Fruit fly (Drosophila melanogaster) whole organism, embryonic: Measurements from ENCODE around the gene CG45207.
A peak's percentile ranks its signal among the peaks of the same experiment; 100 is the strongest.

Experiments used
- Atf6 ChIP-seq: fragments of 200-800 bp; sonication (Bioruptor generic); IDR thresholded peaks from 2 replicates; pipeline ENCODE4 v1.3.6; 2022; ENCODE audit warnings: missing biosample characterization, missing genetic modification characterization
- CG11093 ChIP-seq: fragments of 200-800 bp; sonication (Bioruptor generic); IDR thresholded peaks from 3 replicates; pipeline ENCODE4 v1.3.6; 2022; ENCODE audit warnings: missing biosample characterization, missing genetic modification characterization
- CG12104 ChIP-seq: fragments of 200-800 bp; sonication (Bioruptor generic); optimal IDR thresholded peaks from 3 replicates; lab custom pipeline; 2016; ENCODE audit warnings: missing biosample characterization, missing genetic modification characterization
- CG12219 ChIP-seq: fragments of 200-800 bp; sonication (Bioruptor generic); optimal IDR thresholded peaks from 3 replicates; lab custom pipeline; 2018; ENCODE audit warnings: missing biosample characterization, mild to moderate bottlenecking, missing genetic modification characterization
- CG12744 ChIP-seq: fragments of 200-800 bp; sonication (Bioruptor generic); optimal IDR thresholded peaks from 2 replicates; lab custom pipeline; 2016; ENCODE audit warnings: missing biosample characterization, missing genetic modification characterization
- CG14441 ChIP-seq: fragments of 200-800 bp; sonication (Bioruptor generic); IDR thresholded peaks from 2 replicates; pipeline ENCODE4 v1.3.6; 2022; ENCODE audit warnings: missing biosample characterization, missing genetic modification characterization
- CG16863 ChIP-seq: fragments of 200-800 bp; sonication (Bioruptor generic); optimal IDR thresholded peaks from 3 replicates; lab custom pipeline; 2016; ENCODE audit warnings: missing biosample characterization, missing genetic modification characterization
- CG3065 ChIP-seq: fragments of 200-800 bp; sonication (Bioruptor generic); optimal IDR thresholded peaks from 2 replicates; lab custom pipeline; 2016; ENCODE audit warnings: missing biosample characterization, missing genetic modification characterization
- CG33213 ChIP-seq: fragments of 200-800 bp; sonication (Bioruptor generic); optimal IDR thresholded peaks from 3 replicates; lab custom pipeline; 2016; ENCODE audit warnings: missing biosample characterization, missing genetic modification characterization
- CG4617 ChIP-seq: fragments of 200-800 bp; sonication (Bioruptor generic); optimal IDR thresholded peaks from 3 replicates; lab custom pipeline; 2016; ENCODE audit warnings: missing biosample characterization, missing genetic modification characterization, borderline replicate concordance
- D ChIP-seq, 2 experiments: fragments of 200-800 bp in 1 of 2; fragments of >200 bp in 1 of 2; sonication (Bioruptor generic) in 1 of 2; optimal IDR thresholded peaks; 2 replicates in 1 of 2; 3 replicates in 1 of 2; lab custom pipeline; 2017; ENCODE audit warnings: mild to moderate bottlenecking in 1 of 2, missing biosample characterization in 1 of 2, missing genetic modification characterization in 1 of 2, missing genetic modification reagents in 1 of 2
- D19A ChIP-seq: fragments of 200-800 bp; optimal IDR thresholded peaks from 3 replicates; lab custom pipeline; 2019; ENCODE audit warnings: missing biosample characterization, mild to moderate bottlenecking, missing genetic modification characterization, moderate library complexity
- E2f2 ChIP-seq: fragments of 200-800 bp; sonication (Bioruptor generic); IDR thresholded peaks from 2 replicates; pipeline ENCODE4 v1.3.6; 2022; ENCODE audit warnings: missing biosample characterization, missing genetic modification characterization
- Ets97D ChIP-seq: fragments of 200-800 bp; sonication (Bioruptor generic); optimal IDR thresholded peaks from 3 replicates; lab custom pipeline; 2016; ENCODE audit warnings: missing biosample characterization, missing genetic modification characterization
- Fer1 ChIP-seq: fragments of 200-800 bp; sonication (Bioruptor generic); optimal IDR thresholded peaks from 2 replicates; lab custom pipeline; 2017; ENCODE audit warnings: missing biosample characterization, mild to moderate bottlenecking, missing genetic modification characterization
- Hand ChIP-seq: fragments of 200-800 bp; sonication (Bioruptor generic); optimal IDR thresholded peaks from 2 replicates; lab custom pipeline; 2017; ENCODE audit warnings: mild to moderate bottlenecking, missing biosample characterization, missing genetic modification reagents, missing genetic modification characterization
- Jarid2 ChIP-seq: fragments of 200-800 bp; sonication (Bioruptor generic); optimal IDR thresholded peaks from 3 replicates; lab custom pipeline; 2017; ENCODE audit warnings: mild to moderate bottlenecking, missing biosample characterization, missing genetic modification reagents, missing genetic modification characterization
- Pdp1 ChIP-seq, 2 experiments: fragments of 200-800 bp; sonication (Bioruptor generic); optimal IDR thresholded peaks; 3 replicates each; lab custom pipeline; 2016; ENCODE audit warnings: missing biosample characterization in 2 of 2, missing genetic modification characterization in 2 of 2, mild to moderate bottlenecking in 1 of 2, moderate library complexity in 1 of 2
- Sox100B ChIP-seq: fragments of 200-800 bp; sonication (Bioruptor generic); optimal IDR thresholded peaks from 3 replicates; lab custom pipeline; 2018; ENCODE audit warnings: missing biosample characterization, mild to moderate bottlenecking, missing genetic modification characterization
- Sry-β ChIP-seq: fragments of 200-800 bp; sonication (Bioruptor generic); optimal IDR thresholded peaks from 2 replicates; lab custom pipeline; 2018; ENCODE audit warnings: missing biosample characterization, mild to moderate bottlenecking, missing genetic modification characterization, moderate library complexity
- abd-A ChIP-seq: fragments of 200-800 bp; sonication (Bioruptor generic); optimal IDR thresholded peaks from 3 replicates; lab custom pipeline; 2019; ENCODE audit warnings: missing biosample characterization, mild to moderate bottlenecking, missing genetic modification characterization, moderate library complexity
- ap ChIP-seq: fragments of 200-800 bp; sonication (Bioruptor generic); IDR thresholded peaks from 2 replicates; pipeline ENCODE4 v1.3.6; 2022; ENCODE audit warnings: missing biosample characterization, missing genetic modification characterization
- bsh ChIP-seq, 2 experiments: fragments of 200-800 bp; sonication (Bioruptor generic); optimal IDR thresholded peaks; 2 replicates each; lab custom pipeline; 2017 to 2018; ENCODE audit warnings: mild to moderate bottlenecking in 2 of 2, missing biosample characterization in 2 of 2, missing genetic modification characterization in 2 of 2, moderate library complexity in 1 of 2
- cad ChIP-seq: fragments of >200 bp; optimal IDR thresholded peaks from 2 replicates; lab custom pipeline; 2017; ENCODE audit warnings: missing biosample characterization, missing genetic modification characterization
- crol ChIP-seq: fragments of 200-800 bp; sonication (Bioruptor generic); IDR thresholded peaks from 2 replicates; pipeline ENCODE4 v1.3.6; 2022; ENCODE audit warnings: missing biosample characterization, missing genetic modification characterization
- da ChIP-seq: fragments of 200-800 bp; sonication (Bioruptor generic); optimal IDR thresholded peaks from 2 replicates; lab custom pipeline; 2016; ENCODE audit warnings: missing biosample characterization, missing genetic modification characterization
- dimm ChIP-seq: fragments of 200-800 bp; sonication (Bioruptor generic); IDR thresholded peaks from 2 replicates; pipeline ENCODE4 v1.3.6; 2022; ENCODE audit warnings: missing biosample characterization, missing genetic modification characterization
- disco-r ChIP-seq: fragments of 200-800 bp; sonication (Bioruptor generic); optimal IDR thresholded peaks from 2 replicates; lab custom pipeline; 2016; ENCODE audit warnings: missing biosample characterization, missing genetic modification characterization
- grn ChIP-seq: fragments of 200-800 bp; sonication (Bioruptor generic); optimal IDR thresholded peaks from 3 replicates; lab custom pipeline; 2017; ENCODE audit warnings: missing biosample characterization, missing genetic modification characterization
- gsb-n ChIP-seq: fragments of 200-800 bp; sonication (Bioruptor generic); optimal IDR thresholded peaks from 3 replicates; lab custom pipeline; 2018; ENCODE audit warnings: missing biosample characterization, mild to moderate bottlenecking, missing genetic modification characterization
- nom ChIP-seq: fragments of 200-800 bp; sonication (Bioruptor generic); optimal IDR thresholded peaks from 2 replicates; lab custom pipeline; 2017; ENCODE audit warnings: missing biosample characterization, missing genetic modification characterization, mild to moderate bottlenecking, moderate library complexity, missing genetic modification reagents
- onecut ChIP-seq: fragments of 200-800 bp; sonication (Bioruptor generic); IDR thresholded peaks from 2 replicates; pipeline ENCODE4 v1.3.6; 2022; ENCODE audit warnings: missing biosample characterization, missing genetic modification characterization
- sc ChIP-seq, 3 experiments: fragments of >200 bp in 2 of 3; fragments of 200-800 bp in 1 of 3; sonication (Bioruptor generic) in 1 of 3; optimal IDR thresholded peaks; 2 replicates in 2 of 3; 3 replicates in 1 of 3; lab custom pipeline; 2017; ENCODE audit warnings: mild to moderate bottlenecking in 1 of 3, missing biosample characterization in 1 of 3, missing genetic modification characterization in 1 of 3, missing genetic modification reagents in 1 of 3
- sd ChIP-seq: fragments of 200-800 bp; sonication (Bioruptor generic); optimal IDR thresholded peaks from 3 replicates; lab custom pipeline; 2018; ENCODE audit warnings: missing biosample characterization, mild to moderate bottlenecking, missing genetic modification characterization, moderate library complexity
- sr ChIP-seq: fragments of 200-800 bp; sonication (Bioruptor generic); IDR thresholded peaks from 3 replicates; pipeline ENCODE4 v1.3.6; 2022; ENCODE audit warnings: missing biosample characterization, missing genetic modification characterization
- ssp ChIP-seq: fragments of 200-800 bp; sonication (Bioruptor generic); IDR thresholded peaks from 2 replicates; pipeline ENCODE4 v1.3.6; 2022; ENCODE audit warnings: missing biosample characterization, missing genetic modification characterization
- trem ChIP-seq: fragments of 200-800 bp; optimal IDR thresholded peaks from 3 replicates; lab custom pipeline; 2019; ENCODE audit warnings: missing biosample characterization, mild to moderate bottlenecking, missing genetic modification characterization, moderate library complexity

CG45207 gene

dm6 chr3R:15810369-15810768 is 35.2 kb upstream of the CG45207 start (continued):
- TF ChIP-seq D (optimal IDR thresholded peaks at IDR 0.05; lab: Kevin White, UChicago), result peak; percentile 44
- TF ChIP-seq D (GFP tag; optimal IDR thresholded peaks at IDR 0.05; lab: Kevin White, UChicago), result no peak
- no peak for TF ChIP-seq CG12744
- no peak for TF ChIP-seq Fer1 (GFP tag; lab: Kevin White, UChicago)
- TF ChIP-seq CG14441 (GFP tag; lab: Robert Waterston, UW), result no peak
- no peak for TF ChIP-seq CG12219
- TF ChIP-seq Sry-β, result peak; percentile 36
- TF ChIP-seq CG3065 (GFP tag; lab: Kevin White, UChicago), result no peak
- TF ChIP-seq nom (GFP tag; lab: Kevin White, UChicago), result peak; percentile 47
- peak; percentile 32 for TF ChIP-seq trem (tag; lab: Kevin White, UChicago)
- TF ChIP-seq Jarid2 (GFP tag; lab: Kevin White, UChicago), result peak; percentile 29
- no peak for TF ChIP-seq Pdp1 (GFP tag; optimal IDR thresholded peaks at IDR 0.05; lab: Kevin White, UChicago)
- 0 out of 2 replicates have a peak, but pooled peaks have one; percentile 41 for TF ChIP-seq crol
- no peak for TF ChIP-seq gsb-n

DNA sequence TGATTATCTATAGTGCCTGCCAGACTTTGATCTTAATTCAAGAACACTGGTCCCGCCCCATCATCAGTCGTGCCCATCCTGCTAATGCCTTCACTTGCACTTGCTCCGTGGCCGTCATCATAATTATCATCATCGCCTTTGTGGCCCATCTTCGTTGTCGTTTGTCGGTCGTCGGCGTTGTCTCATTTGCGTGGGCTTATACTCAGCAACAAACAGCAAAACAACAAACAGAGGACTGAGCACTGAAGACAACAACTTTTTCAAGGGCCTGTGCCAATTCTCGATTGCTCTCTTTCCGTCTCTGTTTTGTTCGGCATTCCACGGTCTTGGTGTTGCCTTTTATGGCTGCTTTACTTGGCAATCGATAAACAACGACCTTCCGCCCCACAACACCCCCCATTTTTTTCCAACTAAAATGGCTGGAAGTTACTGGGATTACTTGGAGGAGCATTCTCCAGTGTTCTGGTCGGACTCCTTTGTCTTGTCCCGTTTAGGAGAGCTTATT is 32.8 kb upstream of the CG45207 start:
- no peak for TF ChIP-seq disco-r
- no peak for TF ChIP-seq CG33213 (GFP tag; lab: Kevin White, UChicago)
- no peak for TF ChIP-seq CG16863 (GFP tag; lab: Kevin White, UChicago)
- no peak for TF ChIP-seq E2f2 (GFP tag; lab: Robert Waterston, UW)
- no peak for TF ChIP-seq sc (optimal IDR thresholded peaks at IDR 0.05; lab: Kevin White, UChicago)
- no peak for TF ChIP-seq sc (GFP tag; optimal IDR thresholded peaks at IDR 0.05; lab: Kevin White, UChicago)
- TF ChIP-seq Hand (GFP tag; lab: Kevin White, UChicago), result no peak
- TF ChIP-seq Sox100B (GFP tag; lab: Kevin White, UChicago), result no peak
- peak; percentile 67; the same call in 2 of the 3 replicates for TF ChIP-seq sr (GFP tag; lab: Robert Waterston, UW)
- TF ChIP-seq onecut (GFP tag; lab: Robert Waterston, UW), result peak; percentile 44
- TF ChIP-seq grn (GFP tag; lab: Kevin White, UChicago), result no peak
- TF ChIP-seq CG12104 (GFP tag; lab: Kevin White, UChicago), result no peak
- no peak for TF ChIP-seq CG11093 (GFP tag; lab: Robert Waterston, UW)
- TF ChIP-seq abd-A (tag; lab: Kevin White, UChicago), result no peak
- TF ChIP-seq Atf6 (GFP tag; lab: Robert Waterston, UW), result no peak
- TF ChIP-seq cad, result no peak
- TF ChIP-seq da (GFP tag; lab: Kevin White, UChicago), result no peak
- TF ChIP-seq ssp, result no peak
- no peak for TF ChIP-seq Ets97D (GFP tag; lab: Kevin White, UChicago)
- TF ChIP-seq sd (tag; lab: Kevin White, UChicago), result peak; percentile 41
- peak in 1 of 2 experiments; percentile 48 for TF ChIP-seq bsh (GFP tag; optimal IDR thresholded peaks at IDR 0.05; lab: Kevin White, UChicago)
- no peak for TF ChIP-seq ap (GFP tag; lab: Robert Waterston, UW)

dm6 chr3R:15807306-15807705 is 32.2 kb upstream of the CG45207 start:
- TF ChIP-seq dimm (GFP tag; lab: Robert Waterston, UW), result no peak
- peak; percentile 32 for TF ChIP-seq abd-A (tag; lab: Kevin White, UChicago)

DNA sequence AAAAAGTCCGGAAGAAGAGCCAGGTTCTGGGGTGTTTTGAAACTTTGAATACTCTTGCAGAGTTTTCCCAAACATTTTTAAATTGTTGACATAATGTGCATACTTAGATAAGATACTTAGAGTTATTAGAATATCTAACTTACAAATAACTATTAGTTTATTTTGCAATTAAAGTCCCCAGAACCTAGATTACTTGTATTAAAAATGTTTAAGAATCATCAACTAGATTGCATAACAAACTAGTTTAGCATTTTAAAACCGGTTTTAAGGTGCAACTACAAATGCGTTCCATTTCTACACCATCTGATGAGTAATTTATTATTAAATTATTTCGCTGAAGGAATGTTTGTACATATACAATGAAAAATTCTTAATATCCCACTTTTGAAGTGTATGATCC is 31.2 kb upstream of the CG45207 start:
- no peak for TF ChIP-seq CG4617 (GFP tag; lab: Kevin White, UChicago)
- TF ChIP-seq D19A (tag; lab: Kevin White, UChicago), result peak; percentile 68
